Worm (Caenorhabditis elegans): Measurements from ENCODE around the gene C34F11.2.

C34F11.2 gene

ce11 chrII:5225284-5225683 lies 13.2 kb downstream of the C34F11.2 start, which contains the start of gene dsh-1:
dsh-1 (minus strand) TSS chrII:5225384.
- no peak for TF ChIP-seq lin-38 (GFP tag; IDR thresholded peaks at IDR 0.05)
- TF ChIP-seq mxl-2 (GFP tag; conservative IDR thresholded peaks at IDR 0.05): no peak
- no peak for TF ChIP-seq ZK546.5 (tag; optimal IDR thresholded peaks at IDR 0.05)
- TF ChIP-seq Y48G9A.11 (GFP tag; IDR thresholded peaks at IDR 0.05): no peak
- TF ChIP-seq set-16 (GFP tag; IDR thresholded peaks at IDR 0.05): no peak
- no peak for TF ChIP-seq unc-130 (GFP tag; optimal IDR thresholded peaks at IDR 0.05)
- TF ChIP-seq unc-62 (GFP tag; optimal IDR thresholded peaks at IDR 0.05 in 1 of 2): no peak
- no peak for TF ChIP-seq unc-62 (tag; optimal IDR thresholded peaks at IDR 0.05)
- no peak for TF ChIP-seq dpl-1 (GFP tag; optimal IDR thresholded peaks at IDR 0.05)
- no peak for TF ChIP-seq gei-8 (GFP tag; optimal IDR thresholded peaks at IDR 0.05)
- TF ChIP-seq lin-1 (GFP tag; IDR thresholded peaks at IDR 0.05): no peak
- TF ChIP-seq mxl-3 (GFP tag; optimal IDR thresholded peaks at IDR 0.05): no peak
- TF ChIP-seq sdz-12 (GFP tag; optimal IDR thresholded peaks at IDR 0.05): no peak
- no peak for TF ChIP-seq nhr-6 (tag; optimal IDR thresholded peaks at IDR 0.05)
- TF ChIP-seq unc-39 (tag; optimal IDR thresholded peaks at IDR 0.05): no peak
- no peak for TF ChIP-seq php-3 (GFP tag; IDR thresholded peaks at IDR 0.05)
- TF ChIP-seq lin-13 (GFP tag; optimal IDR thresholded peaks at IDR 0.05): no peak
- no peak for TF ChIP-seq nhr-111 (GFP tag; optimal IDR thresholded peaks at IDR 0.05)

ce11 chrII:5226309-5226708 lies 14.2 kb downstream of the C34F11.2 start:
- no peak for TF ChIP-seq madf-9 (GFP tag; conservative IDR thresholded peaks at IDR 0.05)

- TF ChIP-seq hlh-11 (tag; optimal IDR thresholded peaks at IDR 0.05) (peak; percentile 77), aha-1 (tag) (peak; percentile 84), zfp-3 (GFP tag; conservative IDR thresholded peaks at IDR 0.05) (no peak), lin-15B (tag; optimal IDR thresholded peaks at IDR 0.05) (no peak), nhr-41 (GFP tag; IDR thresholded peaks at IDR 0.05) (no peak), ztf-11 (tag; optimal IDR thresholded peaks at IDR 0.05) (no peak), mep-1 (tag; optimal IDR thresholded peaks at IDR 0.05) (peak; percentile 20), nhr-28 (tag; optimal IDR thresholded peaks at IDR 0.05) (peak; percentile 64), lim-7 (GFP tag; IDR thresholded peaks at IDR 0.05) (no peak), lir-3 (tag; optimal IDR thresholded peaks at IDR 0.05) (no peak), cey-2 (tag; optimal IDR thresholded peaks at IDR 0.05; ENCODE audit: borderline replicate concordance, insufficient read depth) (no peak), dmd-8 (GFP tag; IDR thresholded peaks at IDR 0.05) (no peak), daf-16 (GFP tag; optimal IDR thresholded peaks at IDR 0.05) (no peak), daf-16 (tag; optimal IDR thresholded peaks at IDR 0.05) (peak; percentile 74), duxl-1 (tag; optimal IDR thresholded peaks at IDR 0.05; ENCODE audit: poor library complexity) (no peak), dmd-6 (GFP tag; IDR thresholded peaks at IDR 0.05) (peak; percentile 61), dve-1 (tag; optimal IDR thresholded peaks at IDR 0.05; ENCODE audit: insufficient read depth) (peak; percentile 63), lsy-2 (tag; optimal IDR thresholded peaks at IDR 0.05) (peak in 1 of 2 experiments; percentile 1), rbr-2 (tag; optimal IDR thresholded peaks at IDR 0.05) (peak; percentile 2), nhr-111 (GFP tag; optimal IDR thresholded peaks at IDR 0.05) (no peak), unc-62 (GFP tag; optimal IDR thresholded peaks at IDR 0.05 in 1 of 2) (peak in 1 of 2 experiments; percentile 42), unc-62 (tag; optimal IDR thresholded peaks at IDR 0.05) (no peak), mes-2 (tag; optimal IDR thresholded peaks at IDR 0.05; ENCODE audit: poor library complexity, severe bottlenecking) (peak; percentile 36), Y75B8A.6 (GFP tag; IDR thresholded peaks at IDR 0.05) (no peak), tag-97 (GFP tag; IDR thresholded peaks at IDR 0.05) (no peak), mdl-1 (tag; optimal IDR thresholded peaks at IDR 0.05) (peak in 1 of 2 experiments; percentile 34), T20F7.1 (GFP tag; optimal IDR thresholded peaks at IDR 0.05) (no peak), Y105C5A.15 (GFP tag; IDR thresholded peaks at IDR 0.05) (no peak), hmg-1.1 (GFP tag; IDR thresholded peaks at IDR 0.05) (0 out of 2 replicates have a peak, but pooled peaks have one; percentile 10)
These were observed 15.7 kb downstream of the C34F11.2 start for ce11 chrII:5227768-5228167.

All from whole organism, L4 larva.